Worm (Caenorhabditis elegans): ENCODE measurements around the gene C41H7.9.

- TF ChIP-seq lin-39 (tag; optimal IDR thresholded peaks at IDR 0.05), result no peak
- no peak for TF ChIP-seq ztf-4 (tag; optimal IDR thresholded peaks at IDR 0.05)
- TF ChIP-seq snpc-4 (tag; optimal IDR thresholded peaks at IDR 0.05), result no peak
- no peak for TF ChIP-seq lin-15B (tag; optimal IDR thresholded peaks at IDR 0.05)
- no peak for TF ChIP-seq nhr-237 (tag; optimal IDR thresholded peaks at IDR 0.05)
- no peak for TF ChIP-seq ama-1 (optimal IDR thresholded peaks at IDR 0.05)
- TF ChIP-seq pha-4 (tag; optimal IDR thresholded peaks at IDR 0.05), result no peak
- TF ChIP-seq ztf-11 (tag; optimal IDR thresholded peaks at IDR 0.05), result no peak
- no peak for TF ChIP-seq ZK546.5 (tag; optimal IDR thresholded peaks at IDR 0.05)
- no peak for TF ChIP-seq nhr-43 (tag; optimal IDR thresholded peaks at IDR 0.05; ENCODE audit: poor library complexity, severe bottlenecking)
- no peak for TF ChIP-seq fkh-10 (GFP tag; optimal IDR thresholded peaks at IDR 0.05)
Observed at ce11 chrII:2966350-2966749, 45.7 kb downstream of the C41H7.9 start.

Data from whole organism, L3 larva.